Worm (Caenorhabditis elegans) whole organism, early embryonic: ENCODE measurements around the gene moc-1.

Source experiments
- B0310.2 ChIP-seq: sonication (generic microtip); optimal IDR thresholded peaks from 2 replicates; lab custom pipeline; 2016; ENCODE audit warnings: mild to moderate bottlenecking, missing genetic modification characterization, missing compliant biosample characterization
- F13C5.2 ChIP-seq: sonication (generic microtip); optimal IDR thresholded peaks from 2 replicates; lab custom pipeline; 2017; ENCODE audit warnings: mild to moderate bottlenecking, missing genetic modification characterization, inconsistent platforms, missing compliant biosample characterization
- aly-1 ChIP-seq: sonication (generic microtip); optimal IDR thresholded peaks from 2 replicates; lab custom pipeline; 2016; ENCODE audit warnings: missing genetic modification characterization, missing compliant biosample characterization
- ama-1 ChIP-seq: fragments of 150-350 bp; optimal IDR thresholded peaks from 2 replicates; lab custom pipeline; 2014
- ceh-13 ChIP-seq: fragments of 200-800 bp; sonication (Bioruptor generic); optimal IDR thresholded peaks from 2 replicates; lab custom pipeline; 2018; ENCODE audit warnings: mild to moderate bottlenecking, missing genetic modification characterization, missing compliant biosample characterization
- ceh-36 ChIP-seq: sonication (generic microtip); optimal IDR thresholded peaks from 2 replicates; lab custom pipeline; 2016; ENCODE audit warnings: missing genetic modification characterization, inconsistent platforms, missing compliant biosample characterization
- ets-7 ChIP-seq: sonication (generic microtip); optimal IDR thresholded peaks from 2 replicates; lab custom pipeline; 2016; ENCODE audit warnings: missing genotype, missing genetic modification characterization, missing compliant biosample characterization
- flt-1 ChIP-seq: fragments of 200-800 bp; sonication (Bioruptor generic); IDR thresholded peaks from 2 replicates; pipeline ENCODE4 v1.3.6; 2022; ENCODE audit warnings: missing genetic modification characterization, missing compliant biosample characterization
- hmbx-1 ChIP-seq: sonication (generic microtip); optimal IDR thresholded peaks from 2 replicates; lab custom pipeline; 2016; ENCODE audit warnings: mild to moderate bottlenecking, missing genetic modification characterization, missing compliant biosample characterization
- hmg-4 ChIP-seq: fragments of 200-800 bp; sonication (Bioruptor generic); optimal IDR thresholded peaks from 2 replicates; lab custom pipeline; 2018; ENCODE audit warnings: mild to moderate bottlenecking, missing genetic modification characterization, missing compliant biosample characterization
- hnd-1 ChIP-seq: sonication (generic microtip); optimal IDR thresholded peaks from 2 replicates; lab custom pipeline; 2016; ENCODE audit warnings: missing genetic modification characterization, missing compliant biosample characterization
- pes-1 ChIP-seq: fragments of 200-800 bp; sonication (Bioruptor generic); IDR thresholded peaks from 2 replicates; pipeline ENCODE4 v1.3.6; 2022; ENCODE audit warnings: missing genetic modification reagents, missing genetic modification characterization, missing compliant biosample characterization
- scrt-1 ChIP-seq: fragments of 200-800 bp; sonication (Bioruptor generic); IDR thresholded peaks from 2 replicates; pipeline ENCODE4 v1.3.6; 2022; ENCODE audit warnings: missing genetic modification characterization, missing compliant biosample characterization
- sea-1 ChIP-seq: fragments of 200-800 bp; sonication (Bioruptor generic); conservative IDR thresholded peaks from 2 replicates; pipeline ENCODE4 v1.3.6; 2022; ENCODE audit warnings: missing genetic modification characterization, missing compliant biosample characterization
- tbx-11 ChIP-seq: fragments of 200-800 bp; sonication (Bioruptor generic); IDR thresholded peaks from 2 replicates; pipeline ENCODE4 v1.3.6; 2022; ENCODE audit warnings: missing genetic modification characterization, missing compliant biosample characterization
- tbx-37 ChIP-seq: fragments of 200-800 bp; sonication (Bioruptor generic); conservative IDR thresholded peaks from 2 replicates; pipeline ENCODE4 v1.3.6; 2022; ENCODE audit warnings: missing genetic modification reagents, missing genetic modification characterization, missing compliant biosample characterization
- tra-4 ChIP-seq: sonication (generic microtip); optimal IDR thresholded peaks from 2 replicates; lab custom pipeline; 2017; ENCODE audit warnings: missing genetic modification characterization, missing compliant biosample characterization

Gene moc-1

ce11 chrX:10150918-10151317, 12.5 kb upstream of the moc-1 start:
- no peak for TF ChIP-seq F13C5.2 (tag; lab: Kevin White, UChicago)

DNA sequence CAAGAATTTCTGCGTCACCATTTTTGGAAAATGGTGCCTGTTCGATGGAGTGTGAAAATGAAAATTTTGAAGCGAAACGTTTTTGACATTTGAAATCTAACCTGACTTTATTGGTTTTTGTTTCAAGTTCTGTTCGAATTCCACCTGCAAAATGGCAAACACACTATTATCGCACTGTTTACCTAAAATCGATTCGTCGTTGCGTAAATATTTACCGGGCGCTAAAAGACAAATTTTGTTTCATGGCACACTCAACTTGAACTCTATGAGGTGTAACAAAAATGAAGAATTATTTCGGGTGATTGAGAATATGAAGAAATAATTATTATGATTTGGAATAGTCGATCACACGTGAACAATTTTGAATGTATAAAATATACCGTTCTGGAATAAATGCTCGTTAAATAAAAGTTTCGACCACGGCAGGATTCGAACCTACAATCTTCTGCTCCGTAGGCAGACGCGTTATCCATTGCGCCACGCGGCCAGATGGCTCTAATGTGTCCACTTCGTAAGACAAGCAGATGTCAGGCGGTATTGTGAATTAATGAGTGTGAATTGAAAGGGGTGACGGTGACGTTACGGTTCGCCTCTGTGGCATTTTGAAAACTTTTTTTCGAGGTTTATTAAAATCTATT, 9.9 kb upstream of the moc-1 start:
- TF ChIP-seq hmg-4 = peak; percentile 41
- peak; percentile 33; the same call in 1 of the 2 replicates for TF ChIP-seq scrt-1 (GFP tag; lab: Robert Waterston, UW)
- peak; percentile 34 for TF ChIP-seq ceh-36 (tag; lab: Kevin White, UChicago)
- TF ChIP-seq tbx-37 = no peak
- peak; percentile 78 for TF ChIP-seq pes-1 (GFP tag; lab: Robert Waterston, UW)
- peak; percentile 61; the same call in 1 of the 2 replicates for TF ChIP-seq sea-1 (GFP tag; lab: Robert Waterston, UW)
- no peak for TF ChIP-seq F13C5.2 (tag; lab: Kevin White, UChicago)
- peak; percentile 70 for TF ChIP-seq flt-1 (GFP tag; lab: Robert Waterston, UW)
- no peak for TF ChIP-seq ceh-13 (GFP tag; lab: Kevin White, UChicago)
- TF ChIP-seq hnd-1 (tag; lab: Kevin White, UChicago) = peak; percentile 7
- peak; percentile 43; the same call in 1 of the 2 replicates for TF ChIP-seq tbx-11 (GFP tag; lab: Robert Waterston, UW)

ce11 chrX:10147236-10147635, 8.8 kb upstream of the moc-1 start:
- TF ChIP-seq tbx-11 (GFP tag; lab: Robert Waterston, UW) (no peak), tbx-37 (no peak), flt-1 (GFP tag; lab: Robert Waterston, UW) (no peak), scrt-1 (GFP tag; lab: Robert Waterston, UW) (no peak), ceh-13 (GFP tag; lab: Kevin White, UChicago) (no peak), ceh-36 (tag; lab: Kevin White, UChicago) (no peak), ets-7 (tag; lab: Kevin White, UChicago) (no peak), hmg-4 (no peak), pes-1 (GFP tag; lab: Robert Waterston, UW) (no peak), B0310.2 (no peak), F13C5.2 (tag; lab: Kevin White, UChicago) (no peak)

DNA sequence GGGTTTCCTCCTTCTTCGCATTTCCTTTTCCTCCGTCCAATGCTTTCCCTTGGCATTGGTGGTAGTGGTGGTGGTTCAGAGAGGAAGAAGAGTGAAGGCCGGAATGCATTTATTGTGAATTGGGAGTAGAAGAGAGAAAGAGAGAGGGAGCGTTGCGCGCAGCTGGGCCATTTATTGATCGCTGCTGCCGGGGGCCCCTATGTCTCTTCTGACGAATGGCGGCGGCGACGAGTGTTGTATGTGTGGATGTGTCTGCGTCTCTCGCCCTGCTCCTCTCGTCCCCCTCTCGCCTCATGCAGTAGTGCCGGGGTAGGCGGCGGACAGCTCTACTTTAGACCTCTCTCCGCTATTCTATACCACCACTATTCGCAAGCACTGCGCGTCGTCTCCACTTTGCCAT, 8.2 kb upstream of the moc-1 start, which contains the start of gene unc-115:
unc-115 (plus strand) TSS at position 301 of the 400 bp plus-strand sequence.
- TF ChIP-seq B0310.2 (peak; percentile 6), hmbx-1 (tag; lab: Kevin White, UChicago) (no peak), F13C5.2 (tag; lab: Kevin White, UChicago) (peak; percentile 82), flt-1 (GFP tag; lab: Robert Waterston, UW) (no peak), ets-7 (tag; lab: Kevin White, UChicago) (no peak), tra-4 (tag; lab: Kevin White, UChicago) (no peak), scrt-1 (GFP tag; lab: Robert Waterston, UW) (0 out of 2 replicates have a peak, but pooled peaks have one; percentile 33), sea-1 (GFP tag; lab: Robert Waterston, UW) (0 out of 2 replicates have a peak, but pooled peaks have one; percentile 26), ceh-13 (GFP tag; lab: Kevin White, UChicago) (no peak), tbx-37 (no peak), aly-1 (tag; lab: Kevin White, UChicago) (peak; percentile 75), pes-1 (GFP tag; lab: Robert Waterston, UW) (no peak), ama-1 (no peak), tbx-11 (GFP tag; lab: Robert Waterston, UW) (no peak), ceh-36 (tag; lab: Kevin White, UChicago) (no peak), hmg-4 (peak; percentile 93), hnd-1 (tag; lab: Kevin White, UChicago) (no peak)

- peak; percentile 60; the same call in 1 of the 2 replicates for TF ChIP-seq scrt-1 (GFP tag; lab: Robert Waterston, UW)
- TF ChIP-seq sea-1 (GFP tag; lab: Robert Waterston, UW) = 0 out of 2 replicates have a peak, but pooled peaks have one; percentile 35
- TF ChIP-seq ets-7 (tag; lab: Kevin White, UChicago) = no peak
- TF ChIP-seq ceh-13 (GFP tag; lab: Kevin White, UChicago) = no peak
- no peak for TF ChIP-seq ama-1
- no peak for TF ChIP-seq hmbx-1 (tag; lab: Kevin White, UChicago)
- peak; percentile 33; the same call in 1 of the 2 replicates for TF ChIP-seq tbx-37
- TF ChIP-seq F13C5.2 (tag; lab: Kevin White, UChicago) = no peak
- TF ChIP-seq hmg-4 = peak; percentile 60
These were observed 6.6 kb upstream of the moc-1 start for ce11 chrX:10145011-10145410.

- TF ChIP-seq ceh-13 (GFP tag; lab: Kevin White, UChicago) (no peak), flt-1 (GFP tag; lab: Robert Waterston, UW) (no peak), ama-1 (no peak), pes-1 (GFP tag; lab: Robert Waterston, UW) (no peak), tbx-37 (no peak), ets-7 (tag; lab: Kevin White, UChicago) (no peak), ceh-36 (tag; lab: Kevin White, UChicago) (no peak), hmg-4 (no peak)
These were observed 3.6 kb upstream of the moc-1 start, which contains the start of gene oac-14 for ce11 chrX:10141963-10142431. Gene oac-14 (minus strand): TSS chrX:10142013.

DNA sequence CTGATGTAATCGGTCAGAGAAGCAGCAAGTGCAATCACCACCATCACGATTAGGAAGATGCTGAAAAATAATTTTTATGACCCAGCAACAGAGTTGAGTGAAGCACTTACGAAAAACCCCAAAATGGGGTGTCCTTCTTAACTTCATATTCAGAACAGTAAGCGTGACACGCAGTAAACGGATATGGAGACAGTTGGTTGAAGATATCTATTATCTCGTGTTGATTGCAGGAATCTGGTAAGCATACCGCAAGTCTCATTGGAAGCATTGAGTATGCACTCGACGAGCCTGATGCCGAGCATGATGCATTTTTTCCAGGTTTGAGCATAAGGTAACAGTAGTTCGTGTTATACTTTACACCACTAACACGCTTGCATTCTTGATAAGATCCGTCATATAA, 2.8 kb upstream of the moc-1 start:
- no peak for TF ChIP-seq tra-4 (tag; lab: Kevin White, UChicago)
- TF ChIP-seq tbx-37 = no peak
- TF ChIP-seq ceh-36 (tag; lab: Kevin White, UChicago) = no peak
- TF ChIP-seq hnd-1 (tag; lab: Kevin White, UChicago) = no peak
- TF ChIP-seq pes-1 (GFP tag; lab: Robert Waterston, UW) = no peak
- TF ChIP-seq flt-1 (GFP tag; lab: Robert Waterston, UW) = no peak
- TF ChIP-seq ets-7 (tag; lab: Kevin White, UChicago) = no peak
- TF ChIP-seq hmbx-1 (tag; lab: Kevin White, UChicago) = no peak
- no peak for TF ChIP-seq B0310.2
- no peak for TF ChIP-seq ama-1
- TF ChIP-seq ceh-13 (GFP tag; lab: Kevin White, UChicago) = no peak
- TF ChIP-seq aly-1 (tag; lab: Kevin White, UChicago) = no peak
